2 fruit fly cellular contexts compared by ENCODE assay signal in genomic region chr3R:23859365-23859804, dm6.
A peak's percentile ranks its signal among the peaks of the same experiment; 100 is the strongest.
TF ChIP-seq lines count a peak whose summit lies in the region.

No protein-coding gene starts in this region.

TF ChIP-seq in whole organism, embryonic, 481 proteins besides CTCF, POLR2A, EP300 and RAD21 (continued from another document and continues in another):
- peak; percentile 32 for TF ChIP-seq CG12391 (tag; optimal IDR thresholded peaks at IDR 0.05; lab: Kevin White, UChicago)
- TF ChIP-seq CG12155 (GFP tag; optimal IDR thresholded peaks at IDR 0.05; lab: Kevin White, UChicago): peak; percentile 48
- peak; percentile 39 for TF ChIP-seq NfI (GFP tag; optimal IDR thresholded peaks at IDR 0.05; lab: Kevin White, UChicago)
- TF ChIP-seq BtbVII (GFP tag; optimal IDR thresholded peaks at IDR 0.05; lab: Kevin White, UChicago): peak; percentile 10
- TF ChIP-seq Ptx1 (GFP tag; IDR thresholded peaks at IDR 0.05; lab: Robert Waterston, UW): peak; percentile 66
- peak; percentile 32 for TF ChIP-seq phol (tag; optimal IDR thresholded peaks at IDR 0.05; lab: Kevin White, UChicago)
- TF ChIP-seq Meics (GFP tag; optimal IDR thresholded peaks at IDR 0.05; lab: Kevin White, UChicago): peak; percentile 11
- TF ChIP-seq az2 (GFP tag; optimal IDR thresholded peaks at IDR 0.05; lab: Kevin White, UChicago): peak; percentile 39
- peak; percentile 53 for TF ChIP-seq Chrac-16 (GFP tag; optimal IDR thresholded peaks at IDR 0.05; lab: Kevin White, UChicago)
- peak; percentile 54; the same call in 1 of the 2 replicates for TF ChIP-seq CG8765 (GFP tag; IDR thresholded peaks at IDR 0.05; lab: Robert Waterston, UW)
- peak in 1 of 2 experiments; percentile 83 for TF ChIP-seq Hr78 (GFP tag; optimal IDR thresholded peaks at IDR 0.05; lab: Kevin White, UChicago)
- TF ChIP-seq fd64A (GFP tag; optimal IDR thresholded peaks at IDR 0.05; lab: Kevin White, UChicago): peak; percentile 65
- peak; percentile 47 for TF ChIP-seq nom (GFP tag; optimal IDR thresholded peaks at IDR 0.05; lab: Kevin White, UChicago)
- peak; percentile 74 for TF ChIP-seq CG11398 (GFP tag; optimal IDR thresholded peaks at IDR 0.05; lab: Kevin White, UChicago)
- peak; percentile 88 for TF ChIP-seq chm (GFP tag; IDR thresholded peaks at IDR 0.05; lab: Robert Waterston, UW)
- peak; percentile 71; the same call in 1 of the 2 replicates for TF ChIP-seq stc (GFP tag; IDR thresholded peaks at IDR 0.05; lab: Robert Waterston, UW)
- peak; percentile 90 for TF ChIP-seq Ets65A (GFP tag; lab: Kevin White, UChicago)
- peak; percentile 71 for TF ChIP-seq CG3163 (GFP tag; optimal IDR thresholded peaks at IDR 0.05; lab: Kevin White, UChicago)
- peak; percentile 86 for TF ChIP-seq CG17328 (GFP tag; IDR thresholded peaks at IDR 0.05; lab: Robert Waterston, UW)
- TF ChIP-seq Hmr (GFP tag; optimal IDR thresholded peaks at IDR 0.05; lab: Kevin White, UChicago): peak; percentile 65
- peak; percentile 68 for TF ChIP-seq CHES-1-like (GFP tag; optimal IDR thresholded peaks at IDR 0.05; lab: Kevin White, UChicago)
- peak; percentile 51 for TF ChIP-seq CG5245 (GFP tag; optimal IDR thresholded peaks at IDR 0.05; lab: Kevin White, UChicago)
- peak; percentile 62 for TF ChIP-seq CG8089 (GFP tag; optimal IDR thresholded peaks at IDR 0.05; lab: Kevin White, UChicago)
- TF ChIP-seq Adf1 (GFP tag; IDR thresholded peaks at IDR 0.05; lab: Robert Waterston, UW): peak; percentile 43; the same call in 1 of the 2 replicates
- TF ChIP-seq so (GFP tag; IDR thresholded peaks at IDR 0.05; lab: Robert Waterston, UW): 0 out of 3 replicates have a peak, but pooled peaks have one; percentile 38
- peak; percentile 86 for TF ChIP-seq sob (GFP tag; IDR thresholded peaks at IDR 0.05; lab: Robert Waterston, UW)
- peak; percentile 20 for TF ChIP-seq CG4707 (GFP tag; optimal IDR thresholded peaks at IDR 0.05; lab: Kevin White, UChicago)
- TF ChIP-seq dmrt11E (tag; optimal IDR thresholded peaks at IDR 0.05; lab: Kevin White, UChicago): peak; percentile 18
- TF ChIP-seq CrebB (tag; optimal IDR thresholded peaks at IDR 0.05; lab: Kevin White, UChicago): peak; percentile 4
- peak; percentile 58; the same call in 1 of the 2 replicates for TF ChIP-seq seq (GFP tag; IDR thresholded peaks at IDR 0.05; lab: Robert Waterston, UW)
- peak; percentile 55 for TF ChIP-seq CG10543 (GFP tag; optimal IDR thresholded peaks at IDR 0.05; lab: Kevin White, UChicago)
- peak; percentile 88 for TF ChIP-seq zfh1 (GFP tag; IDR thresholded peaks at IDR 0.05; lab: Robert Waterston, UW)
- peak; percentile 30; the same call in 1 of the 3 replicates for TF ChIP-seq row (GFP tag; IDR thresholded peaks at IDR 0.05; lab: Robert Waterston, UW)
- peak; percentile 7 for TF ChIP-seq MESR4 (GFP tag; optimal IDR thresholded peaks at IDR 0.05; lab: Kevin White, UChicago)
- peak; percentile 60 for TF ChIP-seq CG18262 (tag; optimal IDR thresholded peaks at IDR 0.05; lab: Kevin White, UChicago)
- peak; percentile 14 for TF ChIP-seq Ssrp (tag; optimal IDR thresholded peaks at IDR 0.05; lab: Kevin White, UChicago)
- TF ChIP-seq cwo (GFP tag; optimal IDR thresholded peaks at IDR 0.05; lab: Kevin White, UChicago): peak; percentile 55
- peak; percentile 66 for TF ChIP-seq CG1024 (GFP tag; IDR thresholded peaks at IDR 0.05; lab: Robert Waterston, UW)
- TF ChIP-seq ato (GFP tag; IDR thresholded peaks at IDR 0.05; lab: Robert Waterston, UW; ENCODE audit: partially characterized antibody): peak; percentile 73; the same call in 1 of the 2 replicates
- TF ChIP-seq kni (GFP tag; optimal IDR thresholded peaks at IDR 0.05; lab: Kevin White, UChicago): peak; percentile 68
- peak; percentile 22 for TF ChIP-seq CG10654 (GFP tag; optimal IDR thresholded peaks at IDR 0.05; lab: Kevin White, UChicago)
- TF ChIP-seq CG7556 (GFP tag; optimal IDR thresholded peaks at IDR 0.05; lab: Kevin White, UChicago): peak; percentile 3
- TF ChIP-seq Scr (GFP tag; IDR thresholded peaks at IDR 0.05; lab: Robert Waterston, UW; ENCODE audit: partially characterized antibody): peak; percentile 43
- TF ChIP-seq dimm (GFP tag; IDR thresholded peaks at IDR 0.05; lab: Robert Waterston, UW): peak; percentile 6; the same call in 1 of the 2 replicates
- peak; percentile 34 for TF ChIP-seq trh (GFP tag; optimal IDR thresholded peaks at IDR 0.05; lab: Kevin White, UChicago)
- peak; percentile 41 for TF ChIP-seq CG12659 (GFP tag; optimal IDR thresholded peaks at IDR 0.05; lab: Kevin White, UChicago)
- peak; percentile 63 for TF ChIP-seq B-H2 (GFP tag; optimal IDR thresholded peaks at IDR 0.05; lab: Kevin White, UChicago)
- TF ChIP-seq ken (GFP tag; IDR thresholded peaks at IDR 0.05; lab: Robert Waterston, UW): peak; percentile 77; the same call in 1 of the 3 replicates
- TF ChIP-seq CG16779 (GFP tag; IDR thresholded peaks at IDR 0.05; lab: Robert Waterston, UW): peak; percentile 78; the same call in 1 of the 2 replicates
- peak; percentile 59 for TF ChIP-seq CG18599 (GFP tag; optimal IDR thresholded peaks at IDR 0.05; lab: Kevin White, UChicago)
- peak; percentile 70 for TF ChIP-seq CG17359 (tag; optimal IDR thresholded peaks at IDR 0.05; lab: Kevin White, UChicago)
- TF ChIP-seq Stat92E (GFP tag; optimal IDR thresholded peaks at IDR 0.05; lab: Kevin White, UChicago): peak in 1 of 3 experiments; percentile 69
- peak; percentile 77 for TF ChIP-seq Camta (GFP tag; optimal IDR thresholded peaks at IDR 0.05; lab: Kevin White, UChicago)
- TF ChIP-seq cas (GFP tag; IDR thresholded peaks at IDR 0.05; lab: Robert Waterston, UW): peak; percentile 46; the same call in 1 of the 2 replicates
- peak in 1 of 2 experiments; percentile 54 for TF ChIP-seq bsh (GFP tag; optimal IDR thresholded peaks at IDR 0.05; lab: Kevin White, UChicago)
- TF ChIP-seq CG10979 (tag; optimal IDR thresholded peaks at IDR 0.05; lab: Kevin White, UChicago): peak; percentile 39
- peak; percentile 9 for TF ChIP-seq kay (GFP tag; optimal IDR thresholded peaks at IDR 0.05; lab: Kevin White, UChicago)
- TF ChIP-seq fd102C (GFP tag; optimal IDR thresholded peaks at IDR 0.05; lab: Kevin White, UChicago): peak; percentile 33
- peak; percentile 40 for TF ChIP-seq HmgD (GFP tag; optimal IDR thresholded peaks at IDR 0.05; lab: Kevin White, UChicago)
- peak; percentile 60 for TF ChIP-seq CG34376 (GFP tag; optimal IDR thresholded peaks at IDR 0.05; lab: Kevin White, UChicago)
- peak; percentile 49 for TF ChIP-seq zen (tag; optimal IDR thresholded peaks at IDR 0.05; lab: Kevin White, UChicago)
- 0 out of 2 replicates have a peak, but pooled peaks have one; percentile 32 for TF ChIP-seq gt (GFP tag; IDR thresholded peaks at IDR 0.05; lab: Robert Waterston, UW)

TF ChIP-seq in whole organism, prepupa, 60 proteins besides CTCF, POLR2A, EP300 and RAD21 (continued from another document):
- TF ChIP-seq Sox102F (GFP tag; optimal IDR thresholded peaks at IDR 0.05; lab: Kevin White, UChicago): peak; percentile 51
- TF ChIP-seq esn (GFP tag; optimal IDR thresholded peaks at IDR 0.05; lab: Kevin White, UChicago): peak; percentile 51
- peak; percentile 40 for TF ChIP-seq Hr39 (GFP tag; optimal IDR thresholded peaks at IDR 0.05; lab: Kevin White, UChicago)
- TF ChIP-seq Eip75B (GFP tag; optimal IDR thresholded peaks at IDR 0.05; lab: Kevin White, UChicago): peak; percentile 36
- peak; percentile 11 for TF ChIP-seq Ets96B (tag; optimal IDR thresholded peaks at IDR 0.05; lab: Kevin White, UChicago)
- peak; percentile 12 for TF ChIP-seq acj6 (GFP tag; optimal IDR thresholded peaks at IDR 0.05; lab: Kevin White, UChicago)
- peak; percentile 23 for TF ChIP-seq OdsH (GFP tag; optimal IDR thresholded peaks at IDR 0.05; lab: Kevin White, UChicago)
- TF ChIP-seq pdm3 (GFP tag; optimal IDR thresholded peaks at IDR 0.05; lab: Kevin White, UChicago): peak; percentile 5
- TF ChIP-seq topi (GFP tag; optimal IDR thresholded peaks at IDR 0.05; lab: Kevin White, UChicago): peak; percentile 42
